Worm (Caenorhabditis elegans): ENCODE data around the gene cyp-37B1.

Gene cyp-37B1

DNA sequence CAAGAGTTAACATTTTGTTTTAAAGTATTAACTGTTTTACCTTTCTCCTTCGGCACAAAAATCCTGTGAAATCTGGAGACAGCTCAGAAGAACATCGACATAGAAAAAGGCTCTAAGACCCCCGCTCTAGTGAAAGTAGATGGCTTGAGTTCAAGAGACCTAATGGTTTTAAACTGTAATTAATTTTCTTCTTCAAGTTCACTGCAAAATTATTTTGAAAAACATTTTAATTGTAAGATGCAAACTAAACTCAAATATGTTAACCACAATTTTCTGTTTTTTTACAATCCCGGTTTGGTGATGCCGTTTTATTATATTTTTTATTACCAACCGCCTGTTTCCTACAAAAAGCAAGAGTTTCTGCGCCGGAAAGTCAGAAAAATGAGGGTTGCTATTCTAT is 44.3 kb upstream of the cyp-37B1 start, which contains the start of gene clec-233:
Gene clec-233, plus strand, starts transcription at position 301 of the 400 bp plus-strand sequence.
- no peak for TF ChIP-seq lsy-12 (tag; optimal IDR thresholded peaks at IDR 0.05)
- TF ChIP-seq ztf-4 (tag; optimal IDR thresholded peaks at IDR 0.05), result no peak
- TF ChIP-seq nhr-28 (tag; optimal IDR thresholded peaks at IDR 0.05), result no peak
- TF ChIP-seq mml-1 (tag; optimal IDR thresholded peaks at IDR 0.05), result no peak
- no peak for TF ChIP-seq unc-62 (GFP tag; optimal IDR thresholded peaks at IDR 0.05)
- TF ChIP-seq nhr-23 (tag; optimal IDR thresholded peaks at IDR 0.05), result no peak

DNA sequence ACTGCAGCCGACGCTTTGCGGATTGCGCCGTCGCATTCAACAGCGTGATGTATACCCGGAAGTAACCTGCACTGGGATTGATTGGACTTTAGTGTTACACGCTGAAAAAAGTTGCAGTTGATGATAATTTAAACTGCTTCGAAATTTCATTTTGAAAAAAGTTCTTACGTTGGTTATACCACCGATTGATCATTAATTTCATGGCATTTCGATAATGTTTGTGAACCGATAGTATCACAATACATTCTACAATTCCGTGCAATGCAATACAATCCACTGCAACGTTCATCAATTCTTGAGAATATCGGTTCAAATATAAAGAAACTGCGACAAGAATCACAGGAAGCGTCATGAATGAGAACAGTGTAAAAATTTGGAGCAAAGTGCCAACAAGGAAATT is 42.8 kb upstream of the cyp-37B1 start, which contains the start of gene F21H7.3:
Gene F21H7.3, minus strand, starts transcription at position 101 of the 400 bp plus-strand sequence.
- TF ChIP-seq nhr-237 (tag; optimal IDR thresholded peaks at IDR 0.05), result no peak
- no peak for TF ChIP-seq mdl-1 (tag; optimal IDR thresholded peaks at IDR 0.05)
- TF ChIP-seq nhr-67 (tag; optimal IDR thresholded peaks at IDR 0.05), result no peak
- TF ChIP-seq ztf-4 (tag; optimal IDR thresholded peaks at IDR 0.05), result no peak
- no peak for TF ChIP-seq egl-5 (tag; optimal IDR thresholded peaks at IDR 0.05)
- TF ChIP-seq daf-12 (tag; optimal IDR thresholded peaks at IDR 0.05), result no peak
- no peak for TF ChIP-seq nhr-43 (tag; optimal IDR thresholded peaks at IDR 0.05; ENCODE audit: poor library complexity, severe bottlenecking)
- no peak for TF ChIP-seq elt-1 (tag; optimal IDR thresholded peaks at IDR 0.05)
- TF ChIP-seq nhr-28 (tag; optimal IDR thresholded peaks at IDR 0.05), result no peak
- TF ChIP-seq ceh-16 (tag; optimal IDR thresholded peaks at IDR 0.05), result no peak
- no peak for TF ChIP-seq nhr-76 (tag; optimal IDR thresholded peaks at IDR 0.05)

DNA sequence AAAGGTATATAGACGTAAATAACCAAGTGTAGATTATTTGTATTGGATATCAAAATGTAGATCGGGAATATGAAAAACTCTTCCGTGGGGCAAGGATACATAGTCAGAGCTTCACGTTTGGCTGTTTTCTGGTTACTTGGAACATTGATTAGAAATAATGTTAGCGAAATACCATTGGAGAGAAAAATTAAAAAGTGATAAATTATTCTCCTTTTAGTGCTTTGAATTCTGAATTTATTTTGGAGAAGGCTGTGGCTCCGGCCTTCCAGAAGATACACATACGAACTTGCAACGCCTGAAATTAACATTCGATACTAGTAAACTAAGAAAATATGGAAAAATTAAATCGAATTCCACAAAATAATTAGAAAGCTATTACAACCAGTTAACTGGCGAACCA is 42.3 kb upstream of the cyp-37B1 start, which contains the start of gene srh-98:
Gene srh-98, minus strand, starts transcription at position 101 of the 400 bp plus-strand sequence.
- TF ChIP-seq nfya-1 (tag; optimal IDR thresholded peaks at IDR 0.05; ENCODE audit: insufficient read depth), result no peak
- TF ChIP-seq sea-2 (GFP tag; optimal IDR thresholded peaks at IDR 0.05), result no peak
- no peak for TF ChIP-seq nhr-12 (tag; optimal IDR thresholded peaks at IDR 0.05)
- TF ChIP-seq fos-1 (tag; optimal IDR thresholded peaks at IDR 0.05), result no peak
- no peak for TF ChIP-seq nhr-237 (tag; optimal IDR thresholded peaks at IDR 0.05)
- no peak for TF ChIP-seq zag-1 (tag; optimal IDR thresholded peaks at IDR 0.05)
- TF ChIP-seq ama-1 (optimal IDR thresholded peaks at IDR 0.05), result no peak
- no peak for TF ChIP-seq mml-1 (tag; optimal IDR thresholded peaks at IDR 0.05)
- TF ChIP-seq elt-3 (tag; optimal IDR thresholded peaks at IDR 0.05), result no peak
- TF ChIP-seq R02D3.7 (tag; optimal IDR thresholded peaks at IDR 0.05), result no peak

DNA sequence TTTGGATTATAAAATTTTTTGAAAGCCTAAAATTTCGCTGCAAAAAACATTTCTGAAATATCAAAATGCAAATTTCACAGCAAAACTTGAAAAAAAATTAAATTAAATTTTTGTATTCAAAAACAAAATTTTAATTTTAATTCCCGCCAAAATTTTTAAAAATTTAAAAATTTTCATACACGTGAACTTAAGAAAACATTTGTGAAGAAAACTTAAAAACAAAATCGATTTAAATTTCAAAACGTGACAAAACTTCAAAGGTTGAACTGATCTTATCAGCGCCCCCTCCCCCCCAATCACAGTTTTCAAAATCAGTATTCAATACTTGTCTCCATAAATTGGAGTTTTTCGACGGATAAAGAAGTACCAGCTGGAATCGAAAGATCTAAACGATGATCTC is 40.7 kb upstream of the cyp-37B1 start, which contains the start of gene F21H7.5:
Gene F21H7.5, plus strand, starts transcription at position 301 of the 400 bp plus-strand sequence.
- TF ChIP-seq elt-1 (tag; optimal IDR thresholded peaks at IDR 0.05) (no peak), skn-1 (tag; optimal IDR thresholded peaks at IDR 0.05) (no peak), ceh-28 (tag; optimal IDR thresholded peaks at IDR 0.05) (no peak), pqm-1 (tag; optimal IDR thresholded peaks at IDR 0.05) (no peak), lin-39 (tag; optimal IDR thresholded peaks at IDR 0.05) (no peak), mml-1 (tag; optimal IDR thresholded peaks at IDR 0.05) (no peak), sea-2 (GFP tag; optimal IDR thresholded peaks at IDR 0.05) (no peak)

DNA sequence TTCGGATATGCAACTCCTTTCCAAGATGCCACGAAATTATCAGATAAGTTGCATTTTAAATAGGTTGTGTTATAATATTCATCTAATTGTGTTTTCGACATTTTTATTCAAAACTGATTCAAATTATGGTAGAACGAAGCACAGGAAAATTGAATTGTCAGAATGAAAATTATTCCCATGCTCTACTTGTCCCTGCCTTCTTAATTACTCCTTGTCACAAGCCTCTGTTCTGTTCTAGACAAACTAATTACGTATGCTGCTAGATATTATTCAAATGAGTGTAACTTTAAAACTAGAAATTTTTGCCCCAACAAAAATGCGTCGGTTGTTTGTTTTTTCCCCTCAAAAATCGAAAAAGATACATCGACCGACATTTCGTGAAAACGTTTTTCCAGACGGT is 33.8 kb upstream of the cyp-37B1 start, which contains the start of gene srh-104:
Gene srh-104, minus strand, starts transcription at position 101 of the 400 bp plus-strand sequence.
- TF ChIP-seq ama-1 (optimal IDR thresholded peaks at IDR 0.05) (no peak), fkh-10 (GFP tag; optimal IDR thresholded peaks at IDR 0.05) (no peak), pha-4 (tag; optimal IDR thresholded peaks at IDR 0.05) (no peak), fos-1 (tag; optimal IDR thresholded peaks at IDR 0.05) (no peak), snpc-4 (tag; optimal IDR thresholded peaks at IDR 0.05) (no peak), ceh-16 (tag; optimal IDR thresholded peaks at IDR 0.05) (no peak), nhr-77 (tag; optimal IDR thresholded peaks at IDR 0.05) (no peak), nhr-12 (tag; optimal IDR thresholded peaks at IDR 0.05) (no peak), mml-1 (tag; optimal IDR thresholded peaks at IDR 0.05) (no peak), elt-2 (tag; optimal IDR thresholded peaks at IDR 0.05) (no peak), egl-27 (tag; optimal IDR thresholded peaks at IDR 0.05) (no peak)

DNA sequence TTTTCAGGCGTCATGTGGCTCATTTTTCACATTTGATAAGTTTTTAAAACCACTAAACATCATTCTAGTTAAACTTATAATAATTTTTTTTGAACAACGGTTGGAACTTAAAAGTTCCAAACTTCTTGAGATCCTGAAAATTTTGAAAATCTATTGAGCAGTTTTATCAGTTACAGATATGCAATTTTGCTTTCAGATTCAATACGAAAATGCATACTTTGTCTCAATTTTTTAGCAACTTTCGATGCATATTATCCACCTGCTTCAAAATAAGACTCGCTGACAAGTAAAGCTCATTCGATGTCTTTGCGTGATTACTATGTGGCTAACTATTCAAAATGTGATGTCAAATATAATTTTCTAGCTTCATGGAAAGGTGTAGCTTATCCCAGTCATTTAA is 31.3 kb upstream of the cyp-37B1 start, which contains the start of gene srh-95:
Gene srh-95, plus strand, starts transcription at position 301 of the 400 bp plus-strand sequence.
- TF ChIP-seq ceh-16 (tag; optimal IDR thresholded peaks at IDR 0.05) (no peak), nhr-67 (tag; optimal IDR thresholded peaks at IDR 0.05) (no peak), ZK546.5 (tag; optimal IDR thresholded peaks at IDR 0.05) (no peak), aly-2 (tag; optimal IDR thresholded peaks at IDR 0.05) (no peak), nhr-76 (tag; optimal IDR thresholded peaks at IDR 0.05) (no peak)
